Fruit fly (Drosophila melanogaster): ENCODE results near the gene CG1582.

CG1582 gene

DNA sequence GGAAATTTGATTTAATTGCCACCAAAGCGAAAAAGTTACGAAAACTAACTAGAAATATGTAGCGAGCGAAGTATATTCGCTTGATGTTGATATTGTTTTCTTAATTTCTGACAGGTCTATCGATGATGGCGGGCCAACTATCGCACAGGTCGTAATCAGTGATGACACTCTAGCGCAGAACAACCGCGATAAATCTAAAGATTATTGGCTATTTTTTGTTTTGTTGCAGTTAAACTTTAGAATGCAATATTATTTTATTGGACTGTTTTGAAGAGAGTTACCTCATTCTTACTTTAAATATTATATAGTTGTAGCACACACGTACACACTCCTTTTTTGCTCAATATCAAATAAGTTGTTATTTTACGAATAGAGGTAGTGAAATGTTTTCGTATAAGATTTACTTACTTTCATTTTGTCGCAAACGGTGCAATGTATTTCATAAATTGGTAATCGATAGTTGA is 52.1 kb downstream of the CG1582 start, which contains the start of gene sbr (continued):
- TF ChIP-seq exex (tag; optimal IDR thresholded peaks at IDR 0.05): no peak
- peak; percentile 52 for TF ChIP-seq CG14710 (tag; optimal IDR thresholded peaks at IDR 0.05)
- TF ChIP-seq sens (GFP tag): peak; percentile 47
- no peak for TF ChIP-seq da (GFP tag; optimal IDR thresholded peaks at IDR 0.05)
- no peak for TF ChIP-seq Aef1 (GFP tag; IDR thresholded peaks at IDR 0.05)
- no peak for TF ChIP-seq crol (GFP tag; IDR thresholded peaks at IDR 0.05)
- no peak for TF ChIP-seq ab (GFP tag; optimal IDR thresholded peaks at IDR 0.05)
- no peak for TF ChIP-seq gem (tag; optimal IDR thresholded peaks at IDR 0.05)
- TF ChIP-seq CG33557 (GFP tag; optimal IDR thresholded peaks at IDR 0.05): no peak
- TF ChIP-seq pb (GFP tag; optimal IDR thresholded peaks at IDR 0.05): no peak
- no peak for TF ChIP-seq danr (GFP tag; IDR thresholded peaks at IDR 0.05)
- TF ChIP-seq CG6854 (GFP tag; optimal IDR thresholded peaks at IDR 0.05): no peak
- no peak for TF ChIP-seq stwl (tag; optimal IDR thresholded peaks at IDR 0.05)
- TF ChIP-seq bowl (GFP tag; IDR thresholded peaks at IDR 0.05): no peak
- no peak for TF ChIP-seq GATAe (GFP tag; conservative IDR thresholded peaks at IDR 0.05)
- no peak for TF ChIP-seq tin (GFP tag; optimal IDR thresholded peaks at IDR 0.05)
- TF ChIP-seq crp (GFP tag; optimal IDR thresholded peaks at IDR 0.05): no peak
- no peak for TF ChIP-seq Dip3 (GFP tag; optimal IDR thresholded peaks at IDR 0.05)
- TF ChIP-seq Mrtf (GFP tag; IDR thresholded peaks at IDR 0.05): no peak
- no peak for TF ChIP-seq CG10366 (GFP tag; IDR thresholded peaks at IDR 0.05)
- TF ChIP-seq E2f2 (GFP tag; IDR thresholded peaks at IDR 0.05): 0 out of 2 replicates have a peak, but pooled peaks have one; percentile 22
- TF ChIP-seq fd64A (GFP tag; optimal IDR thresholded peaks at IDR 0.05): no peak
- TF ChIP-seq CG15479 (GFP tag; optimal IDR thresholded peaks at IDR 0.05): peak; percentile 18
- TF ChIP-seq CG2116 (GFP tag; optimal IDR thresholded peaks at IDR 0.05): peak; percentile 85
- TF ChIP-seq CG14441 (GFP tag; IDR thresholded peaks at IDR 0.05): no peak
- no peak for TF ChIP-seq Side (GFP tag; optimal IDR thresholded peaks at IDR 0.05)
- peak; percentile 21 for TF ChIP-seq CG9817 (tag; optimal IDR thresholded peaks at IDR 0.05)
- peak; percentile 31 for TF ChIP-seq CG8290 (GFP tag; optimal IDR thresholded peaks at IDR 0.05)
- no peak for TF ChIP-seq CG8290 (tag; optimal IDR thresholded peaks at IDR 0.05)
- no peak for TF ChIP-seq CG11456 (GFP tag; IDR thresholded peaks at IDR 0.05)
- peak; percentile 78 for TF ChIP-seq HLH4C (GFP tag; IDR thresholded peaks at IDR 0.05; ENCODE audit: partially characterized antibody)
- TF ChIP-seq CG4328 (GFP tag; optimal IDR thresholded peaks at IDR 0.05): no peak
- TF ChIP-seq Scr (GFP tag; IDR thresholded peaks at IDR 0.05; ENCODE audit: partially characterized antibody): peak; percentile 86
- TF ChIP-seq D19A (tag; optimal IDR thresholded peaks at IDR 0.05): no peak
- peak; percentile 18 for TF ChIP-seq CG4617 (GFP tag; optimal IDR thresholded peaks at IDR 0.05; ENCODE audit: borderline replicate concordance)
- TF ChIP-seq ind (GFP tag; optimal IDR thresholded peaks at IDR 0.05): peak; percentile 24
- TF ChIP-seq Oaz (GFP tag; IDR thresholded peaks at IDR 0.05): no peak
- no peak for TF ChIP-seq Poxn (GFP tag; IDR thresholded peaks at IDR 0.05)
- TF ChIP-seq gsb-n (tag; optimal IDR thresholded peaks at IDR 0.05): no peak
- no peak for TF ChIP-seq tx (GFP tag; optimal IDR thresholded peaks at IDR 0.05)
- no peak for TF ChIP-seq dpn (GFP tag; optimal IDR thresholded peaks at IDR 0.05)
- no peak for TF ChIP-seq sim (GFP tag; IDR thresholded peaks at IDR 0.05)
- no peak for TF ChIP-seq CG7928 (GFP tag; optimal IDR thresholded peaks at IDR 0.05)
- TF ChIP-seq Fer1 (GFP tag; optimal IDR thresholded peaks at IDR 0.05): no peak
- TF ChIP-seq hb (GFP tag; IDR thresholded peaks at IDR 0.05; ENCODE audit: partially characterized antibody): peak; percentile 76; the same call in 2 of the 3 replicates
- TF ChIP-seq org-1 (GFP tag; optimal IDR thresholded peaks at IDR 0.05): no peak
- no peak for TF ChIP-seq CG10565 (GFP tag; optimal IDR thresholded peaks at IDR 0.05)
- TF ChIP-seq tgo (GFP tag; IDR thresholded peaks at IDR 0.05): no peak
- TF ChIP-seq CG2678 (tag; optimal IDR thresholded peaks at IDR 0.05): no peak
- no peak for TF ChIP-seq bcd (GFP tag; optimal IDR thresholded peaks at IDR 0.05)
- TF ChIP-seq Hmr (GFP tag; optimal IDR thresholded peaks at IDR 0.05): no peak
- TF ChIP-seq gfzf (GFP tag; optimal IDR thresholded peaks at IDR 0.05): peak; percentile 35

Data from whole organism, embryonic.